Worm (Caenorhabditis elegans): ENCODE data around the gene glr-5.

- no peak for TF ChIP-seq lin-13 (GFP tag; optimal IDR thresholded peaks at IDR 0.05)
- no peak for TF ChIP-seq nhr-25 (tag; optimal IDR thresholded peaks at IDR 0.05)
- no peak for TF ChIP-seq sma-9 (GFP tag; optimal IDR thresholded peaks at IDR 0.05)
- no peak for TF ChIP-seq sma-9 (tag; optimal IDR thresholded peaks at IDR 0.05)
- no peak for TF ChIP-seq ztf-11 (tag; optimal IDR thresholded peaks at IDR 0.05)
- TF ChIP-seq unc-62 (GFP tag; optimal IDR thresholded peaks at IDR 0.05): no peak
- TF ChIP-seq lin-39 (tag; optimal IDR thresholded peaks at IDR 0.05): no peak
- TF ChIP-seq fos-1 (tag; optimal IDR thresholded peaks at IDR 0.05): no peak
- no peak for TF ChIP-seq unc-55 (GFP tag; optimal IDR thresholded peaks at IDR 0.05)
- TF ChIP-seq elt-1 (tag; optimal IDR thresholded peaks at IDR 0.05): no peak
Observed at ce11 chrV:8754670-8755069, 38.4 kb downstream of the glr-5 start, which contains the start of gene B0507.4.
